Worm (Caenorhabditis elegans): Measurements from ENCODE around the gene fln-2.

DNA sequence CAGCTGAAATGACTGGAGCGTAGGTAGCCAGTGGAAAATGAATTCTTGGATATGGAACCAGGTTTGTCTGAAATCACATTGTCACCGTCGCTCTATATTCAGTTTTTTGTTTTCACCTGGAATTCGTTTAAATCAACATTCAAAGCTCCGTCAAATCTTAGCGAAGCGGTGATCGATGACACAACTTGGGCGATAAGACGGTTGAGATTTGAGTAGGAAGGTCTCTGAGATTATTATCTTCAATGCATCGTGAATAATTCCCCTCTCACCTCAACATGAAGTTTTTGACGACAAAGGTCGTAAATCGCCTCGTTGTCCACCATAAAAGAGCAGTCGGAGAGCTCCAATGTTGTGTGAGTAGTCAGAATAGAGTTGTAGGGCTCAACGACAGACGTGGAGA, 59.1 kb downstream of the fln-2 start:
- TF ChIP-seq lin-11 (tag; optimal IDR thresholded peaks at IDR 0.05) (no peak), rnt-1 (tag; optimal IDR thresholded peaks at IDR 0.05) (no peak), che-1 (tag; optimal IDR thresholded peaks at IDR 0.05) (no peak), pha-4 (tag; optimal IDR thresholded peaks at IDR 0.05) (no peak), Y22D7AL.16 (tag; optimal IDR thresholded peaks at IDR 0.05) (no peak), ama-1 (optimal IDR thresholded peaks at IDR 0.05) (no peak), F13H6.1 (tag; optimal IDR thresholded peaks at IDR 0.05) (no peak), ahr-1 (tag; optimal IDR thresholded peaks at IDR 0.05) (no peak), ceh-2 (tag; optimal IDR thresholded peaks at IDR 0.05) (no peak), syd-9 (tag; optimal IDR thresholded peaks at IDR 0.05) (no peak), ceh-9 (tag; optimal IDR thresholded peaks at IDR 0.05) (no peak)
